Fruit fly (Drosophila melanogaster) whole organism, wandering third instar larva: ENCODE results near the gene CkIIalpha-i3.

ENCODE experiments used
- Abd-B ChIP-seq: fragments of >200 bp; optimal IDR thresholded peaks from 2 replicates; lab custom pipeline; 2017; ENCODE audit warnings: missing biosample characterization, missing genetic modification characterization
- CG32264 ChIP-seq: fragments of 200-800 bp; sonication (Bioruptor generic); optimal IDR thresholded peaks from 2 replicates; lab custom pipeline; 2016; ENCODE audit warnings: missing biosample characterization, missing genetic modification characterization
- CG9705 ChIP-seq: fragments of 200-800 bp; sonication (Bioruptor generic); optimal IDR thresholded peaks from 2 replicates; lab custom pipeline; 2018; ENCODE audit warnings: missing biosample characterization, mild to moderate bottlenecking, missing genetic modification characterization
- CrebA ChIP-seq: fragments of 200-800 bp; sonication (Bioruptor generic); optimal IDR thresholded peaks from 2 replicates; lab custom pipeline; 2016; ENCODE audit warnings: missing biosample characterization, mild to moderate bottlenecking, missing genetic modification characterization, borderline replicate concordance
- Dfd ChIP-seq: fragments of >200 bp; optimal IDR thresholded peaks from 2 replicates; lab custom pipeline; 2017; ENCODE audit warnings: missing biosample characterization, missing genetic modification characterization
- Dif ChIP-seq: fragments of 200-275, 200-300 bp; sonication (Bioruptor generic); optimal IDR thresholded peaks from 2 replicates; lab custom pipeline; 2018; ENCODE audit warnings: missing biosample characterization, missing genetic modification characterization; ENCODE audit not compliant: partially characterized antibody
- HLH106 ChIP-seq: fragments of 200-800 bp; optimal IDR thresholded peaks from 3 replicates; lab custom pipeline; 2019; ENCODE audit warnings: missing biosample characterization, mild to moderate bottlenecking, missing genetic modification characterization, moderate library complexity
- Hnf4 ChIP-seq: fragments of 200-800 bp; sonication (Bioruptor generic); optimal IDR thresholded peaks from 2 replicates; lab custom pipeline; 2016; ENCODE audit warnings: missing biosample characterization, mild to moderate bottlenecking, missing genetic modification characterization
- Hr78 ChIP-seq: fragments of >200 bp; optimal IDR thresholded peaks from 2 replicates; lab custom pipeline; 2017; ENCODE audit warnings: missing biosample characterization, missing genetic modification characterization
- Hr83 ChIP-seq: fragments of 200-300 bp; sonication (Bioruptor generic); optimal IDR thresholded peaks from 2 replicates; lab custom pipeline; 2016; ENCODE audit warnings: missing biosample characterization, mild to moderate bottlenecking, missing genetic modification characterization, moderate library complexity; ENCODE audit not compliant: poor library complexity, severe bottlenecking
- Jra ChIP-seq: sonication (Bioruptor generic); optimal IDR thresholded peaks from 2 replicates; lab custom pipeline; 2016; ENCODE audit warnings: missing biosample characterization, missing genetic modification characterization
- Mio ChIP-seq: sonication (Bioruptor generic); optimal IDR thresholded peaks from 2 replicates; lab custom pipeline; 2016; ENCODE audit warnings: missing biosample characterization, missing genetic modification characterization
- Myc ChIP-seq: fragments of >200 bp; optimal IDR thresholded peaks from 2 replicates; lab custom pipeline; 2017
- N ChIP-seq: fragments of >200 bp; optimal IDR thresholded peaks from 2 replicates; lab custom pipeline; 2018; ENCODE audit warnings: missing biosample characterization, missing external identifiers, missing genetic modification characterization
- OdsH ChIP-seq: fragments of 200-800 bp; sonication (Bioruptor generic); optimal IDR thresholded peaks from 2 replicates; lab custom pipeline; 2016; ENCODE audit warnings: missing biosample characterization, mild to moderate bottlenecking, missing genetic modification characterization
- Rel ChIP-seq, 2 experiments: fragments of 200-800 bp; sonication (Bioruptor generic) in 1 of 2; optimal IDR thresholded peaks; 2 replicates in 1 of 2; 3 replicates in 1 of 2; lab custom pipeline; 2016 to 2019; ENCODE audit warnings: mild to moderate bottlenecking in 2 of 2, missing biosample characterization in 2 of 2, missing genetic modification characterization in 2 of 2, moderate library complexity in 1 of 2
- Sp1 ChIP-seq: fragments of 200-800 bp; sonication (Bioruptor generic); optimal IDR thresholded peaks from 3 replicates; lab custom pipeline; 2019; ENCODE audit warnings: missing biosample characterization, mild to moderate bottlenecking, missing genetic modification characterization, moderate library complexity
- Vsx2 ChIP-seq: fragments of 200-300, 225-300 bp; sonication (Bioruptor generic); optimal IDR thresholded peaks from 2 replicates; lab custom pipeline; 2018; ENCODE audit warnings: missing biosample characterization, missing genetic modification characterization; ENCODE audit not compliant: partially characterized antibody
- br ChIP-seq: fragments of 200-800 bp; sonication (Bioruptor generic); optimal IDR thresholded peaks from 2 replicates; lab custom pipeline; 2016; ENCODE audit warnings: missing biosample characterization, missing genetic modification characterization
- dmrt93B ChIP-seq: fragments of 200-800 bp; sonication (Bioruptor generic); optimal IDR thresholded peaks from 2 replicates; lab custom pipeline; 2018; ENCODE audit warnings: missing biosample characterization, mild to moderate bottlenecking, missing genetic modification characterization
- dsf ChIP-seq: sonication (Bioruptor generic); optimal IDR thresholded peaks from 2 replicates; lab custom pipeline; 2016; ENCODE audit warnings: missing biosample characterization, missing genetic modification characterization, borderline replicate concordance
- ey ChIP-seq: fragments of 200-800 bp; sonication (Bioruptor generic); optimal IDR thresholded peaks from 2 replicates; lab custom pipeline; 2016; ENCODE audit warnings: missing biosample characterization, missing genetic modification characterization
- foxo ChIP-seq, 2 experiments: fragments of 200-800 bp; sonication (Bioruptor generic); optimal IDR thresholded peaks; 2 replicates in 1 of 2; 3 replicates in 1 of 2; lab custom pipeline; 2016 to 2017; ENCODE audit warnings: missing biosample characterization in 2 of 2, missing genetic modification characterization in 2 of 2
- fru ChIP-seq: fragments of 200-800 bp; sonication (Bioruptor generic); optimal IDR thresholded peaks from 3 replicates; lab custom pipeline; 2016; ENCODE audit warnings: missing biosample characterization, mild to moderate bottlenecking, missing genetic modification characterization
- h ChIP-seq: fragments of 200-800 bp; sonication (Bioruptor generic); optimal IDR thresholded peaks from 3 replicates; lab custom pipeline; 2016; ENCODE audit warnings: missing biosample characterization, mild to moderate bottlenecking, missing genetic modification characterization
- jim ChIP-seq: fragments of 175-275, 200-325 bp; sonication (Bioruptor generic); optimal IDR thresholded peaks from 2 replicates; lab custom pipeline; 2016; ENCODE audit warnings: missing biosample characterization, mild to moderate bottlenecking, missing genetic modification characterization
- lola ChIP-seq: fragments of >200 bp; optimal IDR thresholded peaks from 2 replicates; lab custom pipeline; 2017; ENCODE audit warnings: missing biosample characterization, missing genetic modification characterization
- pan ChIP-seq: fragments of >200 bp; optimal IDR thresholded peaks from 2 replicates; lab custom pipeline; 2017
- psq ChIP-seq: fragments of 200-800 bp; sonication (Bioruptor generic); optimal IDR thresholded peaks from 3 replicates; lab custom pipeline; 2017; ENCODE audit warnings: missing biosample characterization, mild to moderate bottlenecking, missing genetic modification characterization, moderate library complexity
- rgr ChIP-seq: fragments of 200-800 bp; sonication (Bioruptor generic); optimal IDR thresholded peaks from 3 replicates; lab custom pipeline; 2016; ENCODE audit warnings: missing biosample characterization, mild to moderate bottlenecking, missing genetic modification characterization
- sage ChIP-seq: fragments of 200-800 bp; sonication (Bioruptor generic); optimal IDR thresholded peaks from 2 replicates; lab custom pipeline; 2016; ENCODE audit warnings: missing biosample characterization, mild to moderate bottlenecking, missing genetic modification characterization
- sv ChIP-seq: fragments of 200-800 bp; sonication (Bioruptor generic); optimal IDR thresholded peaks from 3 replicates; lab custom pipeline; 2016; ENCODE audit warnings: missing biosample characterization, missing genetic modification characterization
- tai ChIP-seq: sonication (Bioruptor generic); optimal IDR thresholded peaks from 2 replicates; lab custom pipeline; 2016; ENCODE audit warnings: missing biosample characterization, missing genetic modification characterization
- usp ChIP-seq: fragments of >200 bp; optimal IDR thresholded peaks from 2 replicates; lab custom pipeline; 2017; ENCODE audit warnings: missing biosample characterization, missing genetic modification characterization
- woc ChIP-seq: sonication (Bioruptor generic); optimal IDR thresholded peaks from 2 replicates; lab custom pipeline; 2016; ENCODE audit warnings: missing biosample characterization, mild to moderate bottlenecking, missing genetic modification characterization

CkIIalpha-i3 gene

DNA sequence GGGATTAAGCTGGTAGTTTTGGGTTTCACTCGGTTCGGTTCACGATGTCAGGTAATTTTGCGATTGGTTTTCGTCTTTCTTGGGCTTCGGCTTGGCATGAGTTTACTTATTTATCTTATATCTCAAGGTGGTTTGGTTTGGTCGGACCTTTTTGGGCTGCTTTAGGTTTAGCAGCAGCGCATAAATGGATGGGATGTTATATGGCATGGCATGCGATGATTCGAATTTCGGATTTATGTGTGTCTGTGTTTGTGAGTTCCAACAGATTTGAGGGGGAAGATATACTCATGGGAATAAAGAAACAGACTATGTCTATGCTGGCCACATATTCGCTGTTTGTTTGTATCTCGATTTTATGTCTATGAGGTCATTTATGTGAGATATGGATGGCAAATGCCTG is 12.7 kb downstream of the CkIIalpha-i3 start:
- TF ChIP-seq fru (GFP tag; lab: Kevin White, UChicago) (no peak), rgr (GFP tag; lab: Kevin White, UChicago) (no peak), Rel (GFP tag; optimal IDR thresholded peaks at IDR 0.05; lab: Kevin White, UChicago) (no peak), Rel (tag; optimal IDR thresholded peaks at IDR 0.05; lab: Kevin White, UChicago) (no peak), Sp1 (GFP tag; lab: Kevin White, UChicago) (no peak), psq (GFP tag; lab: Kevin White, UChicago) (no peak)
- TF ChIP-seq, all 38 proteins: peak for 0

- TF ChIP-seq Rel (GFP tag; optimal IDR thresholded peaks at IDR 0.05; lab: Kevin White, UChicago): no peak
- peak; percentile 86 for TF ChIP-seq Rel (tag; optimal IDR thresholded peaks at IDR 0.05; lab: Kevin White, UChicago)
- TF ChIP-seq usp (GFP tag; lab: Kevin White, UChicago): no peak
Observed at dm6 chr3L:697055-697427, 13.4 kb downstream of the CkIIalpha-i3 start.

dm6 chr3L:696404-697054 is 13.9 kb downstream of the CkIIalpha-i3 start:
- TF ChIP-seq CrebA (GFP tag; lab: Kevin White, UChicago): no peak
- TF ChIP-seq Hr78 (GFP tag; lab: Kevin White, UChicago): no peak
- peak; percentile 67 for TF ChIP-seq CG9705 (GFP tag; lab: Kevin White, UChicago)
- no peak for TF ChIP-seq lola
- peak; percentile 56 for TF ChIP-seq CG32264 (GFP tag; lab: Kevin White, UChicago)
- TF ChIP-seq woc (GFP tag; lab: Kevin White, UChicago): peak; percentile 65
- peak; percentile 83 for TF ChIP-seq dmrt93B (GFP tag; lab: Kevin White, UChicago)
- peak; percentile 82 for TF ChIP-seq psq (GFP tag; lab: Kevin White, UChicago)
- no peak for TF ChIP-seq Mio (GFP tag; lab: Kevin White, UChicago)
- TF ChIP-seq tai (GFP tag; lab: Kevin White, UChicago): no peak
- TF ChIP-seq h (GFP tag; lab: Kevin White, UChicago): peak; percentile 92
- no peak for TF ChIP-seq Abd-B (GFP tag; lab: Kevin White, UChicago)
- TF ChIP-seq HLH106 (tag; lab: Kevin White, UChicago): peak; percentile 90
- peak; percentile 82 for TF ChIP-seq Rel (GFP tag; optimal IDR thresholded peaks at IDR 0.05; lab: Kevin White, UChicago)
- no peak for TF ChIP-seq Rel (tag; optimal IDR thresholded peaks at IDR 0.05; lab: Kevin White, UChicago)
- peak; percentile 9 for TF ChIP-seq dsf
- peak; percentile 85 for TF ChIP-seq rgr (GFP tag; lab: Kevin White, UChicago)
- TF ChIP-seq foxo (GFP tag; optimal IDR thresholded peaks at IDR 0.05; lab: Kevin White, UChicago): peak in 1 of 2 experiments; percentile 88
- peak; percentile 79 for TF ChIP-seq fru (GFP tag; lab: Kevin White, UChicago)
- TF ChIP-seq ey (GFP tag; lab: Kevin White, UChicago): peak; percentile 71
- TF ChIP-seq N (GFP tag; lab: Kevin White, UChicago): no peak
- peak; percentile 86 for TF ChIP-seq sv (GFP tag; lab: Kevin White, UChicago)
- no peak for TF ChIP-seq jim (GFP tag; lab: Kevin White, UChicago)
- no peak for TF ChIP-seq Dif (GFP tag; lab: Kevin White, UChicago)
- peak; percentile 37 for TF ChIP-seq Jra (GFP tag; lab: Kevin White, UChicago)
- no peak for TF ChIP-seq pan (lab: Kevin White, UChicago)
- TF ChIP-seq Myc: no peak
- TF ChIP-seq OdsH (GFP tag; lab: Kevin White, UChicago): peak; percentile 84
- peak; percentile 88 for TF ChIP-seq Sp1 (GFP tag; lab: Kevin White, UChicago)
- TF ChIP-seq sage: peak; percentile 78
- no peak for TF ChIP-seq Dfd (GFP tag; lab: Kevin White, UChicago)
- TF ChIP-seq br (GFP tag; lab: Kevin White, UChicago): peak; percentile 67
- TF ChIP-seq usp (GFP tag; lab: Kevin White, UChicago): no peak
- TF ChIP-seq Vsx2 (GFP tag; lab: Kevin White, UChicago): no peak
- TF ChIP-seq Hnf4: no peak
- peak; percentile 16 for TF ChIP-seq Hr83 (GFP tag; lab: Kevin White, UChicago)
